Fruit fly (Drosophila melanogaster): ENCODE data around the gene omd.

omd gene

DNA sequence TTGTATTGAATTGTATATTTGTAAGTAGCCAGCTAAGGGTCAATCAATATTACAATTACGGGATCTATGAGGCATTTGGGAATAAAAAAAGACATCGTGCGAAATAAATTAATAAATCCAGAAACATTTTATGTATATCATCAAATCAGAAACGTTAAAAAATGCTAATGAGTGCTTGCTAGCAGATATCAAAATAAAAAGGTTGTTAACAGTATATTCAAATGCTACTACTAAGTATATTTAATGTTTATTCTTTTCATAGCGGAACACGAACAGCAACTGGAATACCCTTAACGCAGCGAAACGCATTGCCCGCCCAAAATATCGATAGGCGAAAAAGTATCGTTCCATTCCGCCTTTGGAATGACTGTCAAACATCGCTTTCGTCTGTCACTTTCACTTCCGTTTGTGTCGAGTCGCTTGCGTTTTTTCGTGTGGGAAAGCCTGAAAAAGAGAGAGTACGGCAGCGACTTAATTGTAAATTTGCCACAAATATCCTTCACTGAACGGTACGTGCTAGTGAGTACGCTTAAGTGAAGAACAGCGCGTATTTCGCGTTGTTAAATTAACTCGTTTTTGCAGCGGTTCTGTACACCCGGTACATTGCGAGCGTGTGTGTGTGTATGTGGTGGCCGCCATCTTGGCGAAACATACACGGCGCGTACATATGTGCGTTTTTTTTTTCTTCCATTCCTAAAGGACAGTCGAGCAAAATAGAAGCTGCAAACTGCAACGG, 25.9 kb downstream of the omd start, which contains the start of gene B52 (continued):
- TF ChIP-seq Hr3 (GFP tag; optimal IDR thresholded peaks at IDR 0.05) (peak; percentile 27), CG2875 (GFP tag; optimal IDR thresholded peaks at IDR 0.05) (peak; percentile 53), Lpt (GFP tag; optimal IDR thresholded peaks at IDR 0.05) (no peak), sqz (GFP tag; optimal IDR thresholded peaks at IDR 0.05) (peak; percentile 67), C15 (GFP tag; IDR thresholded peaks at IDR 0.05) (0 out of 3 replicates have a peak, but pooled peaks have one; percentile 49), tap (tag; optimal IDR thresholded peaks at IDR 0.05) (no peak), Blimp-1 (GFP tag; optimal IDR thresholded peaks at IDR 0.05) (peak; percentile 93), CG12219 (GFP tag; optimal IDR thresholded peaks at IDR 0.05) (peak; percentile 62), Drgx (GFP tag; IDR thresholded peaks at IDR 0.05) (peak; percentile 50), CG14965 (GFP tag; optimal IDR thresholded peaks at IDR 0.05; ENCODE audit: borderline replicate concordance) (no peak), tgo (GFP tag; IDR thresholded peaks at IDR 0.05) (peak; percentile 23; the same call in 1 of the 3 replicates), CG2199 (GFP tag; IDR thresholded peaks at IDR 0.05) (0 out of 3 replicates have a peak, but pooled peaks have one; percentile 35), CG1529 (GFP tag; optimal IDR thresholded peaks at IDR 0.05) (peak; percentile 42), CG2712 (tag; optimal IDR thresholded peaks at IDR 0.05) (peak; percentile 42), CG9437 (GFP tag; optimal IDR thresholded peaks at IDR 0.05) (peak; percentile 50), Dad (GFP tag; optimal IDR thresholded peaks at IDR 0.05) (peak; percentile 61), CG2129 (GFP tag; IDR thresholded peaks at IDR 0.05; ENCODE audit: partially characterized antibody) (peak; percentile 18; the same call in 1 of the 2 replicates), CG30020 (tag; optimal IDR thresholded peaks at IDR 0.05) (peak; percentile 89), ato (GFP tag; IDR thresholded peaks at IDR 0.05; ENCODE audit: partially characterized antibody) (no peak), lilli (GFP tag; optimal IDR thresholded peaks at IDR 0.05) (no peak), ken (GFP tag; IDR thresholded peaks at IDR 0.05) (peak; percentile 59; the same call in 2 of the 3 replicates), row (GFP tag; IDR thresholded peaks at IDR 0.05) (peak; percentile 78), ERR (GFP tag; optimal IDR thresholded peaks at IDR 0.05) (peak; percentile 16), Adf1 (GFP tag; IDR thresholded peaks at IDR 0.05) (peak; percentile 24; the same call in 1 of the 2 replicates), E2f2 (GFP tag; IDR thresholded peaks at IDR 0.05) (peak; percentile 50; the same call in 1 of the 2 replicates), Dll (GFP tag; IDR thresholded peaks at IDR 0.05; ENCODE audit: partially characterized antibody) (0 out of 4 replicates have a peak, but pooled peaks have one; percentile 47), Dbx (GFP tag; IDR thresholded peaks at IDR 0.05) (peak; percentile 53; the same call in 2 of the 3 replicates), CG16779 (GFP tag; IDR thresholded peaks at IDR 0.05) (peak; percentile 61), mirr (GFP tag; optimal IDR thresholded peaks at IDR 0.05) (peak; percentile 88), Kr (GFP tag; optimal IDR thresholded peaks at IDR 0.05) (peak; percentile 45), Doc2 (GFP tag; IDR thresholded peaks at IDR 0.05) (no peak), CG12299 (tag; optimal IDR thresholded peaks at IDR 0.05) (peak; percentile 52), NC2α (GFP tag; optimal IDR thresholded peaks at IDR 0.05) (peak; percentile 1), gce (GFP tag; IDR thresholded peaks at IDR 0.05) (peak; percentile 70; the same call in 1 of the 3 replicates), CG8281 (tag; optimal IDR thresholded peaks at IDR 0.05) (peak; percentile 11), sc (optimal IDR thresholded peaks at IDR 0.05) (no peak), sc (GFP tag; optimal IDR thresholded peaks at IDR 0.05) (peak; percentile 23), CG6791 (GFP tag; IDR thresholded peaks at IDR 0.05; ENCODE audit: partially characterized antibody) (peak; percentile 76; the same call in 2 of the 3 replicates), B-H1 (GFP tag; IDR thresholded peaks at IDR 0.05) (peak; percentile 28; the same call in 2 of the 3 replicates), CG5953 (GFP tag; IDR thresholded peaks at IDR 0.05) (no peak), CG8765 (GFP tag; IDR thresholded peaks at IDR 0.05) (0 out of 2 replicates have a peak, but pooled peaks have one; percentile 41), CG3163 (GFP tag; optimal IDR thresholded peaks at IDR 0.05) (peak; percentile 20), nom (GFP tag; optimal IDR thresholded peaks at IDR 0.05) (peak; percentile 86), jing (GFP tag; optimal IDR thresholded peaks at IDR 0.05) (peak; percentile 17), CG7745 (tag; optimal IDR thresholded peaks at IDR 0.05) (no peak), zfh2 (GFP tag; optimal IDR thresholded peaks at IDR 0.05) (peak; percentile 53), zfh1 (GFP tag; IDR thresholded peaks at IDR 0.05) (peak; percentile 77), CG17568 (GFP tag; optimal IDR thresholded peaks at IDR 0.05) (peak; percentile 77), CG4854 (GFP tag; optimal IDR thresholded peaks at IDR 0.05) (no peak)
